Fruit fly (Drosophila melanogaster) whole organism, pupa: ENCODE data around the gene lqfR.

Experiments used
- CG10348 ChIP-seq: fragments of 200-800 bp; sonication (Bioruptor generic); IDR thresholded peaks from 2 replicates; pipeline ENCODE4 v1.3.6; 2022; ENCODE audit warnings: missing biosample characterization, missing genetic modification characterization
- CG12605 ChIP-seq: fragments of 200-800 bp; sonication (Bioruptor generic); IDR thresholded peaks from 2 replicates; pipeline ENCODE4 v1.3.6; 2022; ENCODE audit warnings: missing biosample characterization, missing genetic modification characterization
- CG13204 ChIP-seq: fragments of 200-800 bp; sonication (Bioruptor generic); optimal IDR thresholded peaks from 2 replicates; lab custom pipeline; 2018; ENCODE audit warnings: missing biosample characterization, mild to moderate bottlenecking, missing genetic modification characterization, moderate library complexity
- CG14655 ChIP-seq: fragments of 200-800 bp; sonication (Bioruptor generic); optimal IDR thresholded peaks from 3 replicates; lab custom pipeline; 2017; ENCODE audit warnings: mild to moderate bottlenecking, missing biosample characterization, missing genetic modification reagents, missing genetic modification characterization
- CG15710 ChIP-seq: fragments of 200-800 bp; sonication (Bioruptor generic); optimal IDR thresholded peaks from 2 replicates; lab custom pipeline; 2018; ENCODE audit warnings: missing biosample characterization, mild to moderate bottlenecking, missing genetic modification characterization, moderate library complexity
- CG17806 ChIP-seq: fragments of 200-800 bp; sonication (Bioruptor generic); optimal IDR thresholded peaks from 2 replicates; lab custom pipeline; 2018; ENCODE audit warnings: missing biosample characterization, mild to moderate bottlenecking, missing genetic modification characterization, moderate library complexity
- CG32121 ChIP-seq: fragments of 200-800 bp; sonication (Bioruptor generic); IDR thresholded peaks from 2 replicates; pipeline ENCODE4 v1.3.6; 2022; ENCODE audit warnings: missing biosample characterization, missing genetic modification characterization
- CG34367 ChIP-seq: fragments of 200-800 bp; sonication (Bioruptor generic); optimal IDR thresholded peaks from 2 replicates; lab custom pipeline; 2018; ENCODE audit warnings: missing biosample characterization, mild to moderate bottlenecking, missing genetic modification characterization
- CG4496 ChIP-seq: fragments of 200-800 bp; sonication (Bioruptor generic); IDR thresholded peaks from 3 replicates; pipeline ENCODE4 v1.3.6; 2022; ENCODE audit warnings: missing biosample characterization, missing genetic modification characterization
- CG8159 ChIP-seq: fragments of 200-800 bp; sonication (Bioruptor generic); optimal IDR thresholded peaks from 3 replicates; lab custom pipeline; 2018; ENCODE audit warnings: missing biosample characterization, mild to moderate bottlenecking, missing genetic modification characterization, moderate library complexity
- CG8301 ChIP-seq: fragments of 200-800 bp; sonication (Bioruptor generic); optimal IDR thresholded peaks from 2 replicates; lab custom pipeline; 2018; ENCODE audit warnings: missing biosample characterization, mild to moderate bottlenecking, missing genetic modification characterization
- CG9948 ChIP-seq: fragments of 200-800 bp; sonication (Bioruptor generic); optimal IDR thresholded peaks from 2 replicates; lab custom pipeline; 2018; ENCODE audit warnings: missing biosample characterization, mild to moderate bottlenecking, missing genetic modification characterization, moderate library complexity
- D1 ChIP-seq: fragments of 200-800 bp; sonication (Bioruptor generic); optimal IDR thresholded peaks from 2 replicates; lab custom pipeline; 2018; ENCODE audit warnings: missing biosample characterization, mild to moderate bottlenecking, missing genetic modification characterization, moderate library complexity
- EcR ChIP-seq: fragments of 200-800 bp; sonication (Bioruptor generic); optimal IDR thresholded peaks from 3 replicates; lab custom pipeline; 2019; ENCODE audit warnings: missing biosample characterization, missing genetic modification characterization, mild to moderate bottlenecking, moderate library complexity, missing genetic modification reagents
- Ets98B ChIP-seq: fragments of 200-800 bp; sonication (Bioruptor generic); IDR thresholded peaks from 2 replicates; pipeline ENCODE4 v1.3.6; 2022; ENCODE audit warnings: missing biosample characterization, missing genetic modification characterization
- Pif1A ChIP-seq: fragments of 200-800 bp; sonication (Bioruptor generic); optimal IDR thresholded peaks from 3 replicates; lab custom pipeline; 2016; ENCODE audit warnings: missing biosample characterization, missing genetic modification characterization
- Pif1B ChIP-seq: fragments of 200-800 bp; sonication (Bioruptor generic); optimal IDR thresholded peaks from 3 replicates; lab custom pipeline; 2016; ENCODE audit warnings: missing biosample characterization, missing genetic modification characterization
- Snoo ChIP-seq: fragments of 200-800 bp; sonication (Bioruptor generic); optimal IDR thresholded peaks from 3 replicates; lab custom pipeline; 2017; ENCODE audit warnings: missing biosample characterization, mild to moderate bottlenecking, missing genetic modification characterization, inconsistent platforms
- fd96Ca ChIP-seq: fragments of 200-800 bp; sonication (Bioruptor generic); IDR thresholded peaks from 3 replicates; pipeline ENCODE4 v1.3.6; 2022; ENCODE audit warnings: missing biosample characterization, missing genetic modification characterization
- gl ChIP-seq: fragments of 200-800 bp; sonication (Bioruptor generic); optimal IDR thresholded peaks from 2 replicates; lab custom pipeline; 2018; ENCODE audit warnings: missing biosample characterization, mild to moderate bottlenecking, missing genetic modification characterization
- rn ChIP-seq: fragments of 200-800 bp; sonication (Bioruptor generic); IDR thresholded peaks from 2 replicates; pipeline ENCODE4 v1.3.6; 2022; ENCODE audit warnings: missing biosample characterization, missing genetic modification characterization

lqfR gene

dm6 chr3R:22411879-22412587 lies 932 bp downstream of the lqfR start:
- TF ChIP-seq CG32121 (GFP tag; lab: Robert Waterston, UW) (no peak), Pif1B (no peak), CG8159 (no peak)

dm6 chr3R:22420911-22421310 lies 9.8 kb downstream of the lqfR start, which contains the start of the genes Nop56 and mats:
TSS of gene Nop56 (minus strand) at chr3R:22421068.
TSS of gene mats (plus strand) at chr3R:22421161.
- TF ChIP-seq fd96Ca (GFP tag; lab: Robert Waterston, UW) = no peak
- TF ChIP-seq CG8301 (tag; lab: Kevin White, UChicago) = no peak
- TF ChIP-seq CG4496 (GFP tag; lab: Robert Waterston, UW) = 0 out of 3 replicates have a peak, but pooled peaks have one; percentile 29
- TF ChIP-seq CG32121 (GFP tag; lab: Robert Waterston, UW) = no peak
- TF ChIP-seq rn (GFP tag; lab: Robert Waterston, UW) = no peak

- TF ChIP-seq CG10348 (GFP tag; lab: Robert Waterston, UW) (0 out of 2 replicates have a peak, but pooled peaks have one; percentile 32), CG8159 (peak; percentile 55), rn (GFP tag; lab: Robert Waterston, UW) (no peak), CG8301 (tag; lab: Kevin White, UChicago) (no peak), fd96Ca (GFP tag; lab: Robert Waterston, UW) (no peak), CG4496 (GFP tag; lab: Robert Waterston, UW) (peak; percentile 86), D1 (no peak), CG32121 (GFP tag; lab: Robert Waterston, UW) (peak; percentile 60; the same call in 1 of the 2 replicates), Ets98B (GFP tag; lab: Robert Waterston, UW) (peak; percentile 70), EcR (GFP tag; lab: Kevin White, UChicago) (no peak), CG12605 (GFP tag; lab: Robert Waterston, UW) (peak; percentile 61), gl (no peak), CG14655 (no peak), CG15710 (tag; lab: Kevin White, UChicago) (peak; percentile 70), CG9948 (peak; percentile 49), CG34367 (tag; lab: Kevin White, UChicago) (peak; percentile 23), CG13204 (no peak), Pif1B (peak; percentile 71), Snoo (tag; lab: Kevin White, UChicago) (peak; percentile 87), Pif1A (peak; percentile 74), CG17806 (peak; percentile 43)
Measured at dm6 chr3R:22421618-22422017, 10.5 kb downstream of the lqfR start.

dm6 chr3R:22423996-22424395 lies 12.9 kb downstream of the lqfR start:
- TF ChIP-seq fd96Ca (GFP tag; lab: Robert Waterston, UW) (no peak), gl (no peak), Pif1A (no peak), CG9948 (peak; percentile 50), CG12605 (GFP tag; lab: Robert Waterston, UW) (0 out of 2 replicates have a peak, but pooled peaks have one; percentile 34), CG4496 (GFP tag; lab: Robert Waterston, UW) (0 out of 3 replicates have a peak, but pooled peaks have one; percentile 37), Pif1B (no peak), Snoo (tag; lab: Kevin White, UChicago) (peak; percentile 30), CG34367 (tag; lab: Kevin White, UChicago) (peak; percentile 45), CG8301 (tag; lab: Kevin White, UChicago) (no peak), CG13204 (no peak), CG17806 (peak; percentile 58), CG14655 (no peak), EcR (GFP tag; lab: Kevin White, UChicago) (peak; percentile 30), CG8159 (peak; percentile 66), CG15710 (tag; lab: Kevin White, UChicago) (peak; percentile 63), CG10348 (GFP tag; lab: Robert Waterston, UW) (no peak), CG32121 (GFP tag; lab: Robert Waterston, UW) (no peak), Ets98B (GFP tag; lab: Robert Waterston, UW) (no peak), rn (GFP tag; lab: Robert Waterston, UW) (no peak), D1 (no peak)

dm6 chr3R:22424602-22425190 lies 13.6 kb downstream of the lqfR start, which contains the start of gene pinta:
TSS of gene pinta (minus strand) at chr3R:22424929.
- TF ChIP-seq CG8159 (no peak), CG12605 (GFP tag; lab: Robert Waterston, UW) (no peak), CG4496 (GFP tag; lab: Robert Waterston, UW) (no peak), Pif1A (no peak), CG34367 (tag; lab: Kevin White, UChicago) (no peak)
- TF ChIP-seq, all 21 proteins: peak for 0

dm6 chr3R:22432200-22432804 lies 21.2 kb downstream of the lqfR start:
- TF ChIP-seq Ets98B (GFP tag; lab: Robert Waterston, UW) = no peak
- no peak for TF ChIP-seq gl
- no peak for TF ChIP-seq Snoo (tag; lab: Kevin White, UChicago)
- TF ChIP-seq CG8159 = no peak
- no peak for TF ChIP-seq CG12605 (GFP tag; lab: Robert Waterston, UW)
- no peak for TF ChIP-seq EcR (GFP tag; lab: Kevin White, UChicago)
- TF ChIP-seq CG17806 = no peak
- TF ChIP-seq D1 = no peak
- no peak for TF ChIP-seq Pif1A
- no peak for TF ChIP-seq rn (GFP tag; lab: Robert Waterston, UW)
- no peak for TF ChIP-seq CG8301 (tag; lab: Kevin White, UChicago)
- TF ChIP-seq CG13204 = no peak
- no peak for TF ChIP-seq CG32121 (GFP tag; lab: Robert Waterston, UW)
- TF ChIP-seq CG14655 = no peak
- no peak for TF ChIP-seq CG34367 (tag; lab: Kevin White, UChicago)
